Fruit fly (Drosophila melanogaster): ENCODE results near the gene CG6013.
A peak's percentile ranks its signal among the peaks of the same experiment; 100 is the strongest.

CG6013 gene

DNA sequence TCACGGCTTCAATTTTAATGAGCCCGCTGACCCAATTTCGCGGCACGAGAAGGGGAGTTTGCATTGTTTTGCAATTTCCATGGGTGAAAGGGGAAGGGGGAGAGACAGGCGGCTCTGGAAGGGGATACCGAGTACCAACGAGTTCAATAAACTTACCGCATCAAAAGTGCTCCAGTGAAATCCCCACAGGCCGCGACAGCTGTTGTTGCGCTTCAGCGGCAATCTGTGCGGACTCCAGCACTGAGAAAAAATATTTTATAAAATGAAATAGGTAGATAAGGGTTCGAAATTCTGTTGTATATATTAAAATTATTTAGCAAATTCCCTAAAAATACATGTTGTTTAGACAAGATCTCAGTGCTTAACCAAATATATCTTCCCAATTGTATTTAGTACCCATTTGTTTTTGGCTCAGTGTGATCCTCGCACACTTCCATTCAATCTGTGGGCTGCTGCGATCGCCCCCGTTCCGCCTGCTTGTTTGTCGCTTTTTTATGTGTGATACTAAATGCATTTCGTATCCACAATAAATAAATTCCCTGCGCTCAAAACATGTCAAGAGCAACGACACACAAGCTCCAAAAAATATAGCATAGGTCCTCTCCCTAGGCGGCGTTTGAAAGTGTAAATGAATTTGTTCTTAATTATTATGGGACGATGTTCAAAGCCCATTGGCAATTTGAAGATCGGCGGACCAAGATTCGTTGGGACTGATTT is 35.6 kb upstream of the CG6013 start (continued):
- TF ChIP-seq caup (GFP tag; optimal IDR thresholded peaks at IDR 0.05; ENCODE audit: severe bottlenecking) (peak; percentile 22), slp2 (GFP tag; optimal IDR thresholded peaks at IDR 0.05) (peak; percentile 59), kni (GFP tag; optimal IDR thresholded peaks at IDR 0.05) (no peak), vvl (GFP tag; IDR thresholded peaks at IDR 0.05) (peak; percentile 85), CG16863 (GFP tag; optimal IDR thresholded peaks at IDR 0.05) (peak; percentile 68), BEAF-32 (GFP tag; optimal IDR thresholded peaks at IDR 0.05) (no peak), CG8478 (optimal IDR thresholded peaks at IDR 0.05) (no peak), Fer3 (tag; optimal IDR thresholded peaks at IDR 0.05) (peak; percentile 61), CG31365 (tag; optimal IDR thresholded peaks at IDR 0.05) (no peak), hkb (optimal IDR thresholded peaks at IDR 0.05) (no peak), hkb (GFP tag; IDR thresholded peaks at IDR 0.05) (peak; percentile 89), Mes4 (GFP tag; optimal IDR thresholded peaks at IDR 0.05) (peak; percentile 49), CG9876 (GFP tag; optimal IDR thresholded peaks at IDR 0.05) (peak; percentile 0), Sry-δ (GFP tag; optimal IDR thresholded peaks at IDR 0.05) (peak; percentile 21), CG11456 (GFP tag; IDR thresholded peaks at IDR 0.05) (peak; percentile 71; the same call in 1 of the 3 replicates), eve (GFP tag; optimal IDR thresholded peaks at IDR 0.05) (peak in 1 of 2 experiments; percentile 91), croc (GFP tag; conservative IDR thresholded peaks at IDR 0.05) (peak; percentile 76), CG8281 (tag; optimal IDR thresholded peaks at IDR 0.05) (peak; percentile 24), p53 (GFP tag; optimal IDR thresholded peaks at IDR 0.05) (no peak), Ets97D (GFP tag; optimal IDR thresholded peaks at IDR 0.05) (peak; percentile 6), Dip3 (GFP tag; optimal IDR thresholded peaks at IDR 0.05) (no peak), CG7372 (GFP tag; IDR thresholded peaks at IDR 0.05) (no peak), HmgD (GFP tag; optimal IDR thresholded peaks at IDR 0.05) (no peak), z (GFP tag; IDR thresholded peaks at IDR 0.05) (0 out of 3 replicates have a peak, but pooled peaks have one; percentile 58), CG4328 (GFP tag; optimal IDR thresholded peaks at IDR 0.05) (peak; percentile 22), CG1647 (GFP tag; optimal IDR thresholded peaks at IDR 0.05) (no peak), ase (GFP tag; IDR thresholded peaks at IDR 0.05) (peak; percentile 88), CG6272 (GFP tag; IDR thresholded peaks at IDR 0.05) (0 out of 2 replicates have a peak, but pooled peaks have one; percentile 40), CG2889 (GFP tag; IDR thresholded peaks at IDR 0.05) (0 out of 3 replicates have a peak, but pooled peaks have one; percentile 37), row (GFP tag; IDR thresholded peaks at IDR 0.05) (peak; percentile 84), CG1024 (GFP tag; IDR thresholded peaks at IDR 0.05) (peak; percentile 83), tx (GFP tag; optimal IDR thresholded peaks at IDR 0.05) (no peak), NC2β (GFP tag; optimal IDR thresholded peaks at IDR 0.05) (peak; percentile 33), CG7963 (GFP tag; IDR thresholded peaks at IDR 0.05; ENCODE audit: partially characterized antibody) (no peak), chn (GFP tag; optimal IDR thresholded peaks at IDR 0.05) (peak; percentile 76), jing (GFP tag; optimal IDR thresholded peaks at IDR 0.05) (peak; percentile 61), sr (GFP tag; IDR thresholded peaks at IDR 0.05) (peak; percentile 73; the same call in 2 of the 3 replicates), CG17361 (GFP tag; IDR thresholded peaks at IDR 0.05) (peak; percentile 80), Bteb2 (GFP tag; optimal IDR thresholded peaks at IDR 0.05) (peak; percentile 23), ato (GFP tag; IDR thresholded peaks at IDR 0.05; ENCODE audit: partially characterized antibody) (no peak), sna (GFP tag; IDR thresholded peaks at IDR 0.05; ENCODE audit: partially characterized antibody) (no peak), kah (GFP tag; optimal IDR thresholded peaks at IDR 0.05) (peak; percentile 69), CG8944 (GFP tag; optimal IDR thresholded peaks at IDR 0.05) (peak; percentile 53), CG3065 (GFP tag; optimal IDR thresholded peaks at IDR 0.05) (peak; percentile 22), Ravus (GFP tag; IDR thresholded peaks at IDR 0.05) (peak; percentile 49), CG5953 (GFP tag; IDR thresholded peaks at IDR 0.05) (peak; percentile 81), pnt (GFP tag; optimal IDR thresholded peaks at IDR 0.05) (no peak), Dbx (GFP tag; IDR thresholded peaks at IDR 0.05) (0 out of 3 replicates have a peak, but pooled peaks have one; percentile 33), CG33557 (GFP tag; optimal IDR thresholded peaks at IDR 0.05) (peak; percentile 17), CG17385 (GFP tag; optimal IDR thresholded peaks at IDR 0.05) (peak; percentile 75), Lhr (GFP tag; optimal IDR thresholded peaks at IDR 0.05) (peak; percentile 68)

All from whole organism, embryonic.